Fruit fly (Drosophila melanogaster) Kc167 (cell line): ENCODE results near the gene CG13287.

Source experiments
- Myc ChIP-seq: fragments of >200 bp; optimal IDR thresholded peaks from 2 replicates; lab custom pipeline; 2017; ENCODE audit warnings: missing external identifiers
- Sin3A ChIP-seq: fragments of >200 bp; optimal IDR thresholded peaks from 2 replicates; lab custom pipeline; 2018; ENCODE audit warnings: missing external identifiers
- h ChIP-seq: fragments of >200 bp; optimal IDR thresholded peaks from 3 replicates; lab custom pipeline; 2018; ENCODE audit warnings: missing external identifiers
- insv ChIP-seq: fragments of >200 bp; optimal IDR thresholded peaks from 3 replicates; lab custom pipeline; 2018; ENCODE audit warnings: missing external identifiers
- psq ChIP-seq: fragments of >200 bp; optimal IDR thresholded peaks from 2 replicates; lab custom pipeline; 2017; ENCODE audit warnings: missing external identifiers
- ttk ChIP-seq: sonication (Bioruptor generic); optimal IDR thresholded peaks from 2 replicates; lab custom pipeline; 2017; ENCODE audit warnings: missing external identifiers

The CG13287 gene

dm6 chr3L:5921216-5921615 lies 39.1 kb downstream of the CG13287 start, which contains the start of gene PXo:
Gene PXo (minus strand): TSS chr3L:5921316.
- TF ChIP-seq Sin3A (no peak), ttk (no peak), h (no peak), insv (no peak)

dm6 chr3L:5922005-5922685 lies 40.0 kb downstream of the CG13287 start, which contains the start of gene CG32407:
Gene CG32407 (plus strand): TSS chr3L:5922055.
- no peak for TF ChIP-seq h
- TF ChIP-seq insv = no peak
- TF ChIP-seq Sin3A = no peak
- TF ChIP-seq psq (lab: Kevin White, UChicago) = no peak
- no peak for TF ChIP-seq ttk
- TF ChIP-seq Myc (lab: Kevin White, UChicago) = no peak

- TF ChIP-seq Sin3A = no peak
Measured at dm6 chr3L:5923646-5924122, 41.6 kb downstream of the CG13287 start, which contains the start of gene CG33523. Gene CG33523 (plus strand): TSS chr3L:5923862.

- TF ChIP-seq Sin3A = no peak
- no peak for TF ChIP-seq insv
- TF ChIP-seq h = no peak
- no peak for TF ChIP-seq psq (lab: Kevin White, UChicago)
- no peak for TF ChIP-seq Myc (lab: Kevin White, UChicago)
- TF ChIP-seq ttk = no peak
Measured at dm6 chr3L:5926015-5926988, 44.2 kb downstream of the CG13287 start.

dm6 chr3L:5927536-5927935 lies 45.4 kb downstream of the CG13287 start:
- no peak for TF ChIP-seq ttk
- no peak for TF ChIP-seq Myc (lab: Kevin White, UChicago)
- TF ChIP-seq psq (lab: Kevin White, UChicago) = no peak
- no peak for TF ChIP-seq insv
- TF ChIP-seq h = no peak
- no peak for TF ChIP-seq Sin3A

- TF ChIP-seq Sin3A (no peak), Myc (lab: Kevin White, UChicago) (no peak), ttk (no peak), h (no peak), psq (lab: Kevin White, UChicago) (no peak), insv (no peak)
Measured at dm6 chr3L:5932363-5932914, 50.3 kb downstream of the CG13287 start, which contains the start of gene Rcc1. Gene Rcc1 (minus strand): TSS chr3L:5932773.
